Worm (Caenorhabditis elegans) whole organism, mixed stage, embryonic: ENCODE data around the gene gap-2.

Experiments
- ham-2 ChIP-seq: fragments of 200-800 bp; sonication (Bioruptor generic); optimal IDR thresholded peaks from 2 replicates; lab custom pipeline; 2018; ENCODE audit warnings: mild to moderate bottlenecking, missing genetic modification characterization, missing compliant biosample characterization
- nhr-12 ChIP-seq: fragments of 150-350 bp; optimal IDR thresholded peaks from 2 replicates; lab custom pipeline; 2014; ENCODE audit warnings: missing biosample characterization, missing genetic modification characterization
- sptf-1 ChIP-seq: sonication (generic microtip); optimal IDR thresholded peaks from 2 replicates; lab custom pipeline; 2017; ENCODE audit warnings: mild to moderate bottlenecking, missing genetic modification characterization, moderate library complexity, missing compliant biosample characterization

- no peak for TF ChIP-seq ham-2 (GFP tag; lab: Kevin White, UChicago)
- TF ChIP-seq sptf-1 = no peak
- no peak for TF ChIP-seq nhr-12 (tag; lab: Kevin White, UChicago)
Measured at ce11 chrX:9543352-9543751, 71.1 kb downstream of the gap-2 start, which contains the start of gene F49E2.5.
